Worm (Caenorhabditis elegans) whole organism, mixed stage, embryonic: ENCODE data around the gene Y17G7B.3.

ENCODE experiments used
- ces-1 ChIP-seq: fragments of 150-350 bp; optimal IDR thresholded peaks from 2 replicates; lab custom pipeline; 2014; ENCODE audit warnings: missing biosample characterization, missing genetic modification reagents, missing genetic modification characterization
- elt-1 ChIP-seq: sonication (generic microtip); optimal IDR thresholded peaks from 2 replicates; lab custom pipeline; 2017; ENCODE audit warnings: missing genetic modification characterization, mild to moderate bottlenecking, missing compliant biosample characterization, antibody characterized with exemption, moderate library complexity, borderline replicate concordance; ENCODE audit not compliant: insufficient read depth
- lin-13 ChIP-seq: fragments of 150-350 bp; optimal IDR thresholded peaks from 2 replicates; lab custom pipeline; 2014; ENCODE audit warnings: missing biosample characterization, missing genetic modification characterization
- mep-1 ChIP-seq: fragments of 150-350 bp; optimal IDR thresholded peaks from 2 replicates; lab custom pipeline; 2017; ENCODE audit warnings: missing biosample characterization, missing genetic modification reagents, missing genetic modification characterization, inconsistent platforms
- nhr-12 ChIP-seq: fragments of 150-350 bp; optimal IDR thresholded peaks from 2 replicates; lab custom pipeline; 2014; ENCODE audit warnings: missing biosample characterization, missing genetic modification characterization
- nhr-237 ChIP-seq: fragments of 150-350 bp; optimal IDR thresholded peaks from 2 replicates; lab custom pipeline; 2014; ENCODE audit warnings: missing biosample characterization, missing genetic modification characterization
- nhr-76 ChIP-seq: sonication (generic microtip); optimal IDR thresholded peaks from 2 replicates; lab custom pipeline; 2017; ENCODE audit warnings: missing biosample characterization, missing genetic modification characterization
- snpc-4 ChIP-seq: fragments of 150-350 bp; optimal IDR thresholded peaks from 2 replicates; lab custom pipeline; 2014; ENCODE audit warnings: missing biosample characterization, missing genetic modification characterization
- unc-39 ChIP-seq: fragments of 150-350 bp; optimal IDR thresholded peaks from 2 replicates; lab custom pipeline; 2014; ENCODE audit warnings: missing biosample characterization, missing genetic modification characterization
- unc-62 ChIP-seq: fragments of 150-350 bp; optimal IDR thresholded peaks from 2 replicates; lab custom pipeline; 2014; ENCODE audit warnings: missing biosample characterization, missing genetic modification reagents, missing genetic modification characterization
- ztf-11 ChIP-seq: fragments of 150-350 bp; optimal IDR thresholded peaks from 2 replicates; lab custom pipeline; 2014; ENCODE audit warnings: missing biosample characterization, missing genetic modification characterization

- no peak for TF ChIP-seq nhr-76 (tag; lab: Kevin White, UChicago)
- no peak for TF ChIP-seq snpc-4 (tag; lab: Kevin White, UChicago)
- TF ChIP-seq unc-39 (tag; lab: Kevin White, UChicago), result no peak
- no peak for TF ChIP-seq nhr-12 (tag; lab: Kevin White, UChicago)
- no peak for TF ChIP-seq ces-1 (GFP tag; lab: Kevin White, UChicago)
- TF ChIP-seq unc-62 (GFP tag; lab: Kevin White, UChicago), result no peak
- no peak for TF ChIP-seq lin-13
- no peak for TF ChIP-seq mep-1 (tag; lab: Kevin White, UChicago)
- TF ChIP-seq elt-1, result no peak
- TF ChIP-seq ztf-11, result no peak
- TF ChIP-seq nhr-237 (tag; lab: Kevin White, UChicago), result no peak
Measured at ce11 chrII:11992701-11993100, 3.9 kb downstream of the Y17G7B.3 start, which contains the start of gene dhps-1.
